Worm (Caenorhabditis elegans) whole organism, early embryonic: ENCODE results near the gene B0454.26.

Experiments used
- B0310.2 ChIP-seq: sonication (generic microtip); optimal IDR thresholded peaks from 2 replicates; lab custom pipeline; 2016; ENCODE audit warnings: mild to moderate bottlenecking, missing genetic modification characterization, missing compliant biosample characterization
- F13C5.2 ChIP-seq: sonication (generic microtip); optimal IDR thresholded peaks from 2 replicates; lab custom pipeline; 2017; ENCODE audit warnings: mild to moderate bottlenecking, missing genetic modification characterization, inconsistent platforms, missing compliant biosample characterization
- aly-1 ChIP-seq: sonication (generic microtip); optimal IDR thresholded peaks from 2 replicates; lab custom pipeline; 2016; ENCODE audit warnings: missing genetic modification characterization, missing compliant biosample characterization
- ama-1 ChIP-seq: fragments of 150-350 bp; optimal IDR thresholded peaks from 2 replicates; lab custom pipeline; 2014
- ceh-13 ChIP-seq: fragments of 200-800 bp; sonication (Bioruptor generic); optimal IDR thresholded peaks from 2 replicates; lab custom pipeline; 2018; ENCODE audit warnings: mild to moderate bottlenecking, missing genetic modification characterization, missing compliant biosample characterization
- ceh-36 ChIP-seq: sonication (generic microtip); optimal IDR thresholded peaks from 2 replicates; lab custom pipeline; 2016; ENCODE audit warnings: missing genetic modification characterization, inconsistent platforms, missing compliant biosample characterization
- ets-7 ChIP-seq: sonication (generic microtip); optimal IDR thresholded peaks from 2 replicates; lab custom pipeline; 2016; ENCODE audit warnings: missing genotype, missing genetic modification characterization, missing compliant biosample characterization
- flt-1 ChIP-seq: fragments of 200-800 bp; sonication (Bioruptor generic); IDR thresholded peaks from 2 replicates; pipeline ENCODE4 v1.3.6; 2022; ENCODE audit warnings: missing genetic modification characterization, missing compliant biosample characterization
- hmbx-1 ChIP-seq: sonication (generic microtip); optimal IDR thresholded peaks from 2 replicates; lab custom pipeline; 2016; ENCODE audit warnings: mild to moderate bottlenecking, missing genetic modification characterization, missing compliant biosample characterization
- hmg-4 ChIP-seq: fragments of 200-800 bp; sonication (Bioruptor generic); optimal IDR thresholded peaks from 2 replicates; lab custom pipeline; 2018; ENCODE audit warnings: mild to moderate bottlenecking, missing genetic modification characterization, missing compliant biosample characterization
- hnd-1 ChIP-seq: sonication (generic microtip); optimal IDR thresholded peaks from 2 replicates; lab custom pipeline; 2016; ENCODE audit warnings: missing genetic modification characterization, missing compliant biosample characterization
- pes-1 ChIP-seq: fragments of 200-800 bp; sonication (Bioruptor generic); IDR thresholded peaks from 2 replicates; pipeline ENCODE4 v1.3.6; 2022; ENCODE audit warnings: missing genetic modification reagents, missing genetic modification characterization, missing compliant biosample characterization
- scrt-1 ChIP-seq: fragments of 200-800 bp; sonication (Bioruptor generic); IDR thresholded peaks from 2 replicates; pipeline ENCODE4 v1.3.6; 2022; ENCODE audit warnings: missing genetic modification characterization, missing compliant biosample characterization
- sea-1 ChIP-seq: fragments of 200-800 bp; sonication (Bioruptor generic); conservative IDR thresholded peaks from 2 replicates; pipeline ENCODE4 v1.3.6; 2022; ENCODE audit warnings: missing genetic modification characterization, missing compliant biosample characterization
- tbx-11 ChIP-seq: fragments of 200-800 bp; sonication (Bioruptor generic); IDR thresholded peaks from 2 replicates; pipeline ENCODE4 v1.3.6; 2022; ENCODE audit warnings: missing genetic modification characterization, missing compliant biosample characterization
- tbx-37 ChIP-seq: fragments of 200-800 bp; sonication (Bioruptor generic); conservative IDR thresholded peaks from 2 replicates; pipeline ENCODE4 v1.3.6; 2022; ENCODE audit warnings: missing genetic modification reagents, missing genetic modification characterization, missing compliant biosample characterization
- tra-4 ChIP-seq: sonication (generic microtip); optimal IDR thresholded peaks from 2 replicates; lab custom pipeline; 2017; ENCODE audit warnings: missing genetic modification characterization, missing compliant biosample characterization

Gene B0454.26

DNA sequence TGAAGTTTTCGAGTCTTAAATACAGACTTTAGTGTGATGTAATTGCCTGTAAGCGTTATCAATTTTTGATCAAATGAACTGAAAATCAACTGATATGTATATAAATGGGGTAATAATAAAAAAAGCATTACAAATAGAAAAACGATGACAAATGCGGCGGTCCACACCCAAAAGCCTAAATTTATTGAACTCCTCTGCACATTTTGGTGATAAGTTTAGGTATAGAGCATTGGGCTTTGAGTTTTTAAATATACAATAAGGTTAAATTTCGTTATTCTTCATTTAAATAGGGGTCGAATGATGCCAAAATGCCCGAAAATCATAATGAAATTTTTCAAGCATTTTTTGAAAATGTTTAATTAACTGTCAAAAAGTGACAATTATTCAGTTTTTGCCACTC lies 18.5 kb downstream of the B0454.26 start, which contains the start of gene clec-3:
TSS of gene clec-3 (minus strand) at position 101 of the 400 bp plus-strand sequence.
- TF ChIP-seq ets-7 (no peak), aly-1 (tag; lab: Kevin White, UChicago) (no peak), F13C5.2 (tag; lab: Kevin White, UChicago) (no peak), hmbx-1 (tag; lab: Kevin White, UChicago) (no peak)

DNA sequence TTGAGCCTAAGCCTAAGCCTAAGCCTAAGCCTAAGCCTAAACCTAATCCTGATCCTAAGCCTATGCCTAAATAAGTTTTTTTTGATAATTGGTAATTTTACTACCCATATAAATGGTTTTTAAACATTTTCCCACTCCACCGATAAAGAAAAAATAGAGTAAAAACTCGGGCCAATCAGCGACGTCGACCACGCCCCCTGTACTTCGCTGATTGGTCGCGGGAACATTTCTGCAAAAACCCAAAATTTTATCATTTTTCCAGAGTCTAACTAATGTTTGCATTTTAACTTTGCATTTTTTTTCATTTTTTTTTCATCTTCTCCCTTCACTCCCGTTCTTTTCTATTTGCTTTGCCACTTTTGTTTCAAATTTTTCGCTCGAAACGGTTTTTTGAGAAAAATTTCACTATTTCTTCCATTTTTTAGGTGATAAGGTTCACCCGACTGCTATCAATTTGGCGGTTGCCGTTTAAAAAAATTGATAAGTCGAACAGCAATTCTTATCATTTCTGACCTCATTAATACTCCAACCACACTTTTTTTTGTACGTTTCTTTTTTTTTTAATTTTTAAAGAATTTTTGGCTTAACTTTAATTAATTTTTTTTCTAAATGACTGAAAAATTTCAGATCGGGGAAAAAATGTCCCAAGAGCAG lies 24.0 kb downstream of the B0454.26 start, which contains the start of gene C41H7.2:
TSS of gene C41H7.2 (plus strand) at position 622 of the 654 bp plus-strand sequence.
- no peak for TF ChIP-seq F13C5.2 (tag; lab: Kevin White, UChicago)
- no peak for TF ChIP-seq tbx-37
- no peak for TF ChIP-seq hmg-4 (GFP tag; lab: Kevin White, UChicago)
- no peak for TF ChIP-seq ceh-13 (GFP tag; lab: Kevin White, UChicago)
- no peak for TF ChIP-seq ama-1 (lab: Kevin White, UChicago)
- no peak for TF ChIP-seq ceh-36
- no peak for TF ChIP-seq scrt-1 (GFP tag; lab: Robert Waterston, UW)
- no peak for TF ChIP-seq flt-1
- TF ChIP-seq hmbx-1 (tag; lab: Kevin White, UChicago) = no peak
- TF ChIP-seq aly-1 (tag; lab: Kevin White, UChicago) = no peak
- no peak for TF ChIP-seq hnd-1 (tag; lab: Kevin White, UChicago)
- TF ChIP-seq sea-1 (GFP tag; lab: Robert Waterston, UW) = no peak
- TF ChIP-seq pes-1 (GFP tag; lab: Robert Waterston, UW) = no peak
- TF ChIP-seq B0310.2 = no peak
- no peak for TF ChIP-seq tbx-11 (GFP tag; lab: Robert Waterston, UW)
- no peak for TF ChIP-seq ets-7
- no peak for TF ChIP-seq tra-4 (tag; lab: Kevin White, UChicago)

DNA sequence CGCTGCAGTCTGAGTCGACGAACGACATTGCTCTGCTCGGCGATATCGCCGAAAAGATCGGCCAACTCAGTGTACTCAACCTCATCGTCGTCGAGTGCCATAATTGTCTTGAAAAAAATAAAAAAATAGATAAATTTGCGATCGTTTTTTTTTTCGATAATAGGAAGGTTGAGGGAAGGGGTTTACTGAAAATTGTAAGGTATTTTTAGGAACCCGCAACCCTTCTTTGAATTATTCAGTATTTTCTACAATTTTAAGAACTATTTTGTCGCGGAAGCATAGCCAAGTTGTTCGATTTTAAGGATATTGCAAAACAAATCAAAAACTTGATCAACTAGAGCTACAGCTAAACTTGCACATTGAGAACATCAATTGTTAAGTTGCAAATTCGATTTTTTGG lies 26.2 kb downstream of the B0454.26 start, which contains the start of gene C41H7.9:
TSS of gene C41H7.9 (minus strand) at position 101 of the 400 bp plus-strand sequence.
- TF ChIP-seq tbx-37 (no peak), aly-1 (tag; lab: Kevin White, UChicago) (no peak), scrt-1 (GFP tag; lab: Robert Waterston, UW) (no peak), ceh-13 (GFP tag; lab: Kevin White, UChicago) (no peak), tbx-11 (GFP tag; lab: Robert Waterston, UW) (no peak), F13C5.2 (tag; lab: Kevin White, UChicago) (no peak), flt-1 (no peak), sea-1 (GFP tag; lab: Robert Waterston, UW) (no peak), ets-7 (no peak), ama-1 (lab: Kevin White, UChicago) (no peak), hnd-1 (tag; lab: Kevin White, UChicago) (no peak), tra-4 (tag; lab: Kevin White, UChicago) (no peak), hmg-4 (GFP tag; lab: Kevin White, UChicago) (no peak), pes-1 (GFP tag; lab: Robert Waterston, UW) (no peak), ceh-36 (no peak), B0310.2 (no peak), hmbx-1 (tag; lab: Kevin White, UChicago) (no peak)

DNA sequence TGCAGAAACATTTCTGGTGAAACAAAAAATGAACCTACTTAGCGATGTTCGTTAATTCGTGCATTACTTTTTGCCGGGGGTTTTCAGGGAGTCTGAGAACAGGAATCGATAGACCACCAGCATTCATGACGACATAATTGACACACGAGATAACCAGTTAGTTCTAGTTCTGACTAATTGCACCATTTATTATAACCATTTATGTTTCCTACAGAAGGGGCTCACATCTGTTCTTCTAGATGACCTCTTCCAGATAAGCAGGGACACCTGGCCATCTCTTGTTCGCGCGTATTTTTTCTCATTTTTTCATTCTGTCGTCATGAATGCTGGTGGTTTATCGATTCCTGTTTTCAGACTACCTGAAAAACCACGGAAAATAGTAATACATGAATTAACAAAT lies 30.0 kb downstream of the B0454.26 start, which contains the start of gene sdz-5:
TSS of gene sdz-5 (plus strand) at position 301 of the 400 bp plus-strand sequence.
- no peak for TF ChIP-seq sea-1 (GFP tag; lab: Robert Waterston, UW)
- TF ChIP-seq tra-4 (tag; lab: Kevin White, UChicago) = no peak
- TF ChIP-seq pes-1 (GFP tag; lab: Robert Waterston, UW) = no peak
- no peak for TF ChIP-seq scrt-1 (GFP tag; lab: Robert Waterston, UW)
- TF ChIP-seq aly-1 (tag; lab: Kevin White, UChicago) = no peak
- no peak for TF ChIP-seq flt-1
- TF ChIP-seq tbx-37 = no peak
- no peak for TF ChIP-seq ama-1 (lab: Kevin White, UChicago)
- no peak for TF ChIP-seq hmg-4 (GFP tag; lab: Kevin White, UChicago)
- no peak for TF ChIP-seq B0310.2
- TF ChIP-seq hnd-1 (tag; lab: Kevin White, UChicago) = no peak
- no peak for TF ChIP-seq hmbx-1 (tag; lab: Kevin White, UChicago)
- no peak for TF ChIP-seq tbx-11 (GFP tag; lab: Robert Waterston, UW)
- TF ChIP-seq F13C5.2 (tag; lab: Kevin White, UChicago) = no peak
- TF ChIP-seq ets-7 = no peak

DNA sequence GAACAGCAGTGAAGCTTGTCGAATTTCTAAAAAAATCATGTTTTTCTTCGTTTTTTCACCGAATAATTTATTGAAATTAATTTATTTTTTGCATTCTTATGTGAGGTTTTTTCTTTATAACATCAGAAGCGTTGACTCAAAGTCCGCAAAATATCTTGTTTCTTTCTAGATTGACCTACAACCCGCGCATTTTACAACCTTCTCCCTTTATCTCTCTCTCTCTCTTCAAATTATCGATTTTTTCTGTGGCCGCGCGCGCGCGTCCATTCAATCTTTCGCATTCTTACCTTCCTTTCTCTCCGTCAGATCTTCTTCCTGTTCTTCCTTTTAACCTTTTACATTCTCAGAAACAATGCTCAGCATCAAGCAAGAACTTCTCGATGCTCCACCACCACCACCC lies 32.9 kb downstream of the B0454.26 start, which contains the start of gene lido-12:
TSS of gene lido-12 (plus strand) at position 301 of the 400 bp plus-strand sequence.
- TF ChIP-seq tbx-37 (no peak), sea-1 (GFP tag; lab: Robert Waterston, UW) (no peak), ama-1 (lab: Kevin White, UChicago) (no peak), scrt-1 (GFP tag; lab: Robert Waterston, UW) (no peak), ceh-36 (no peak), hmg-4 (GFP tag; lab: Kevin White, UChicago) (no peak), tra-4 (tag; lab: Kevin White, UChicago) (no peak), ets-7 (no peak), aly-1 (tag; lab: Kevin White, UChicago) (no peak), tbx-11 (GFP tag; lab: Robert Waterston, UW) (no peak), flt-1 (no peak), ceh-13 (GFP tag; lab: Kevin White, UChicago) (no peak), pes-1 (GFP tag; lab: Robert Waterston, UW) (no peak), B0310.2 (no peak), F13C5.2 (tag; lab: Kevin White, UChicago) (no peak), hnd-1 (tag; lab: Kevin White, UChicago) (no peak)

DNA sequence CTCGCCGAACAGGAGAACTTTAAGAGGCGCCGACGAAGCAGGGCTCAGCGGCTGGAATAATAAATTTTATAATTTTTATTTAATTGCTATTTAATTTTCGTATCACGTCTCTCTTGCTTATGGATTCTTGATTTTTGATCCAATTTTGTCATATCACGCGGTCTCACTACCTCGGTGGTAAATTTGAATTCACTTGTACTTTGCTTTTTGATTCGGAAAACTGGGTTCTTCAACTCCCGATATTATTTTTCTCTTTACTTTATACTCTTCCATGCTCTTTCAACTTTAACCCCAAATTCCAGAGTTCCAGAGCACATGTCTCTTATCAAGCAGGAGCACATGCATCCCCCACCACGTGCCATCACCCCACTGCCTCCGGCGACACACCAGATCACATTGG lies 34.7 kb downstream of the B0454.26 start, which contains the start of gene lido-11:
TSS of gene lido-11 (plus strand) at position 301 of the 400 bp plus-strand sequence.
- TF ChIP-seq ets-7 (no peak), tbx-37 (no peak), tbx-11 (GFP tag; lab: Robert Waterston, UW) (no peak), pes-1 (GFP tag; lab: Robert Waterston, UW) (no peak), hmg-4 (GFP tag; lab: Kevin White, UChicago) (no peak), sea-1 (GFP tag; lab: Robert Waterston, UW) (no peak), ceh-36 (no peak), hmbx-1 (tag; lab: Kevin White, UChicago) (no peak), scrt-1 (GFP tag; lab: Robert Waterston, UW) (no peak)
